Worm (Caenorhabditis elegans) whole organism, mixed stage, embryonic: ENCODE data around the gene metl-5.

Experiments
- elt-1 ChIP-seq: sonication (generic microtip); optimal IDR thresholded peaks from 2 replicates; lab custom pipeline; 2017; ENCODE audit warnings: missing genetic modification characterization, mild to moderate bottlenecking, missing compliant biosample characterization, antibody characterized with exemption, moderate library complexity, borderline replicate concordance; ENCODE audit not compliant: insufficient read depth
- lin-32 ChIP-seq: fragments of 200-800 bp; sonication (Bioruptor generic); optimal IDR thresholded peaks from 2 replicates; lab custom pipeline; 2018; ENCODE audit warnings: mild to moderate bottlenecking, missing genetic modification characterization, missing compliant biosample characterization
- mep-1 ChIP-seq: fragments of 150-350 bp; optimal IDR thresholded peaks from 2 replicates; lab custom pipeline; 2017; ENCODE audit warnings: missing biosample characterization, missing genetic modification reagents, missing genetic modification characterization, inconsistent platforms
- nhr-28 ChIP-seq: fragments of 150-350 bp; optimal IDR thresholded peaks from 2 replicates; lab custom pipeline; 2014; ENCODE audit warnings: missing biosample characterization, missing genetic modification characterization
- nhr-76 ChIP-seq: sonication (generic microtip); optimal IDR thresholded peaks from 2 replicates; lab custom pipeline; 2017; ENCODE audit warnings: missing biosample characterization, missing genetic modification characterization
- pha-4 ChIP-seq: fragments of 150-350 bp; optimal IDR thresholded peaks from 2 replicates; lab custom pipeline; 2018; ENCODE audit warnings: missing biosample characterization, missing genetic modification reagents, missing genetic modification characterization
- unc-120 ChIP-seq: sonication (generic microtip); optimal IDR thresholded peaks from 2 replicates; lab custom pipeline; 2017; ENCODE audit warnings: missing genetic modification characterization, missing compliant biosample characterization; ENCODE audit not compliant: poor library complexity, severe bottlenecking
- unc-39 ChIP-seq: fragments of 150-350 bp; optimal IDR thresholded peaks from 2 replicates; lab custom pipeline; 2014; ENCODE audit warnings: missing biosample characterization, missing genetic modification characterization
- ztf-11 ChIP-seq: fragments of 150-350 bp; optimal IDR thresholded peaks from 2 replicates; lab custom pipeline; 2014; ENCODE audit warnings: missing biosample characterization, missing genetic modification characterization

DNA sequence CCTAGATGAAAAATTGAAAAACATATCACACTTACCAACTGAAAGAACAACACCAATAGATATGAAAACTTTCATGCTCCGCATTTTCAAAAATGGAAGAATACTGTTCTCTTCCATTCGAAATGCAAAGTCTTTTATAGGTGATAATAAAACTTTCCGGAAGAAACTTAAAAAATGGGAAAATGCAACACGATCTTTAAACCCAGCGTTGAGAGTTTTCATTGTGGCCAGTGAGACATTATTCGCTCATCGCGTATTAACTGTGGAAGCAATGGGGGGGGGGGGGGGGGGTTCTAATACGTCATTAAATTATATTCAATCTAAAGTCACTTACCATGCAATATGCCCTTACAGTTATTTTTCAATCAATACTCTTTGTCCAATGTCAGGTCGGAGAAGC lies 41.5 kb downstream of the metl-5 start, which contains the start of the genes clec-157 and fkh-5:
- TF ChIP-seq pha-4 (no peak), unc-39 (tag; lab: Kevin White, UChicago) (no peak), ztf-11 (tag; lab: Kevin White, UChicago) (no peak), nhr-28 (tag; lab: Kevin White, UChicago) (no peak), unc-120 (tag; lab: Kevin White, UChicago) (no peak), elt-1 (tag; lab: Kevin White, UChicago) (no peak), mep-1 (no peak), nhr-76 (tag; lab: Kevin White, UChicago) (no peak), lin-32 (no peak)
